Comparison of ENCODE assay signal across 6 worm cellular contexts in genomic region chrIII:9704606-9704938, ce11.
TF ChIP-seq lines count a peak whose summit lies in the region.

No protein-coding gene starts in this region.

TF ChIP-seq in whole organism, L1 larva, 84 proteins besides CTCF, POLR2A, EP300 and RAD21:
- no peak for TF ChIP-seq efl-1 (optimal IDR thresholded peaks at IDR 0.05; lab: Kevin White, UChicago)
- peak in 1 of 2 experiments; percentile 51 for TF ChIP-seq efl-1 (GFP tag; optimal IDR thresholded peaks at IDR 0.05 in 1 of 2; lab: Kevin White, UChicago)
- TF ChIP-seq hpl-2 (GFP tag; optimal IDR thresholded peaks at IDR 0.05; lab: Kevin White, UChicago), result no peak
- TF ChIP-seq lin-14 (GFP tag; optimal IDR thresholded peaks at IDR 0.05; lab: Kevin White, UChicago), result peak; percentile 1
- TF ChIP-seq nhr-90 (tag; optimal IDR thresholded peaks at IDR 0.05; lab: Kevin White, UChicago; ENCODE audit: poor library complexity), result no peak
- TF ChIP-seq nhr-47 (tag; optimal IDR thresholded peaks at IDR 0.05; lab: Kevin White, UChicago), result no peak
- no peak for TF ChIP-seq fos-1 (tag; optimal IDR thresholded peaks at IDR 0.05; lab: Kevin White, UChicago)

TF ChIP-seq in whole organism, L2 larva, 48 proteins besides CTCF, POLR2A, EP300 and RAD21:
- no peak for TF ChIP-seq mdl-1 (tag; optimal IDR thresholded peaks at IDR 0.05; lab: Kevin White, UChicago)
- TF ChIP-seq crh-2 (tag; optimal IDR thresholded peaks at IDR 0.05; lab: Kevin White, UChicago), result no peak
- no peak for TF ChIP-seq lin-13 (GFP tag; optimal IDR thresholded peaks at IDR 0.05; lab: Kevin White, UChicago)
- TF ChIP-seq unc-55 (GFP tag; optimal IDR thresholded peaks at IDR 0.05; lab: Kevin White, UChicago), result peak; percentile 28
- no peak for TF ChIP-seq ceh-16 (tag; optimal IDR thresholded peaks at IDR 0.05; lab: Kevin White, UChicago)
- TF ChIP-seq alr-1 (tag; optimal IDR thresholded peaks at IDR 0.05; lab: Kevin White, UChicago), result no peak
- TF ChIP-seq nhr-10 (tag; optimal IDR thresholded peaks at IDR 0.05; lab: Kevin White, UChicago), result no peak
- no peak for TF ChIP-seq nhr-6 (tag; optimal IDR thresholded peaks at IDR 0.05; lab: Kevin White, UChicago)
- TF ChIP-seq ztf-11 (tag; optimal IDR thresholded peaks at IDR 0.05; lab: Kevin White, UChicago), result no peak
- TF ChIP-seq sma-9 (GFP tag; optimal IDR thresholded peaks at IDR 0.05; lab: Kevin White, UChicago), result peak; percentile 9
- TF ChIP-seq sma-9 (tag; optimal IDR thresholded peaks at IDR 0.05; lab: Kevin White, UChicago), result no peak
- TF ChIP-seq fos-1 (tag; optimal IDR thresholded peaks at IDR 0.05; lab: Kevin White, UChicago), result no peak

TF ChIP-seq in whole organism, L3 larva, 47 proteins besides CTCF, POLR2A, EP300 and RAD21:
- TF ChIP-seq nfya-1 (tag; optimal IDR thresholded peaks at IDR 0.05; lab: Kevin White, UChicago; ENCODE audit: insufficient read depth) (peak; percentile 22), ama-1 (optimal IDR thresholded peaks at IDR 0.05; lab: Kevin White, UChicago) (no peak)

TF ChIP-seq in whole organism, L4 larva, 104 proteins besides CTCF, POLR2A, EP300 and RAD21 (continues in another document):
- TF ChIP-seq hlh-30 (tag; optimal IDR thresholded peaks at IDR 0.05; lab: Kevin White, UChicago; ENCODE audit: insufficient read depth) (peak; percentile 14), spr-3 (GFP tag; optimal IDR thresholded peaks at IDR 0.05; lab: Kevin White, UChicago) (no peak), zag-1 (tag; optimal IDR thresholded peaks at IDR 0.05; lab: Kevin White, UChicago) (no peak), lim-7 (GFP tag; IDR thresholded peaks at IDR 0.05; lab: Robert Waterston, UW) (no peak), nhr-77 (tag; optimal IDR thresholded peaks at IDR 0.05; lab: Kevin White, UChicago) (no peak), mep-1 (tag; optimal IDR thresholded peaks at IDR 0.05; lab: Kevin White, UChicago) (no peak), mes-2 (tag; optimal IDR thresholded peaks at IDR 0.05; lab: Kevin White, UChicago; ENCODE audit: poor library complexity, severe bottlenecking) (peak; percentile 34), unc-62 (GFP tag; optimal IDR thresholded peaks at IDR 0.05 in 1 of 2; lab: Kevin White, UChicago) (peak in 1 of 2 experiments; percentile 62), unc-62 (tag; optimal IDR thresholded peaks at IDR 0.05; lab: Kevin White, UChicago) (no peak), hif-1 (tag; optimal IDR thresholded peaks at IDR 0.05; lab: Kevin White, UChicago) (no peak), daf-19 (GFP tag; conservative IDR thresholded peaks at IDR 0.05; lab: Robert Waterston, UW) (no peak), nhr-102 (tag; optimal IDR thresholded peaks at IDR 0.05; lab: Kevin White, UChicago) (no peak), F37D6.2 (tag; optimal IDR thresholded peaks at IDR 0.05; lab: Kevin White, UChicago) (no peak), T26A8.4 (GFP tag; IDR thresholded peaks at IDR 0.05; lab: Robert Waterston, UW) (no peak), saeg-2 (GFP tag; IDR thresholded peaks at IDR 0.05; lab: Robert Waterston, UW) (no peak), madf-9 (GFP tag; conservative IDR thresholded peaks at IDR 0.05; lab: Robert Waterston, UW) (no peak), aly-2 (tag; optimal IDR thresholded peaks at IDR 0.05; lab: Kevin White, UChicago) (no peak), snpc-1.2 (GFP tag; IDR thresholded peaks at IDR 0.05; lab: Robert Waterston, UW) (no peak), dmd-8 (GFP tag; IDR thresholded peaks at IDR 0.05; lab: Robert Waterston, UW) (no peak), arid-1 (GFP tag; conservative IDR thresholded peaks at IDR 0.05; lab: Robert Waterston, UW) (no peak), ceh-62 (tag; optimal IDR thresholded peaks at IDR 0.05; lab: Kevin White, UChicago) (no peak), daf-12 (tag; optimal IDR thresholded peaks at IDR 0.05; lab: Kevin White, UChicago) (no peak), Y75B8A.6 (GFP tag; IDR thresholded peaks at IDR 0.05; lab: Robert Waterston, UW) (no peak), lin-38 (GFP tag; IDR thresholded peaks at IDR 0.05; lab: Robert Waterston, UW) (no peak), nhr-76 (tag; optimal IDR thresholded peaks at IDR 0.05; lab: Kevin White, UChicago) (no peak)

TF ChIP-seq in whole organism, late embryonic, 69 proteins besides CTCF, POLR2A, EP300 and RAD21:
- TF ChIP-seq nfya-1 (tag; optimal IDR thresholded peaks at IDR 0.05; lab: Kevin White, UChicago) (peak; percentile 2), eyg-1 (tag; optimal IDR thresholded peaks at IDR 0.05; lab: Kevin White, UChicago) (no peak)
TF ChIP-seq in whole organism, late embryonic: peak in this region for 1.

TF ChIP-seq in whole organism, young adult, 124 proteins besides CTCF, POLR2A, EP300 and RAD21:
- TF ChIP-seq atf-7 (tag; optimal IDR thresholded peaks at IDR 0.05; lab: Kevin White, UChicago) (peak; percentile 40), T07F8.4 (tag; optimal IDR thresholded peaks at IDR 0.05; lab: Kevin White, UChicago) (no peak), C06A6.2 (GFP tag; conservative IDR thresholded peaks at IDR 0.05; lab: Robert Waterston, UW) (no peak), attf-6 (GFP tag; IDR thresholded peaks at IDR 0.05; lab: Robert Waterston, UW) (no peak), ceh-79 (tag; optimal IDR thresholded peaks at IDR 0.05; lab: Kevin White, UChicago) (no peak)
